Worm (Caenorhabditis elegans): ENCODE measurements around the gene F56C9.10.
A peak's percentile ranks its signal among the peaks of the same experiment; 100 is the strongest.

The F56C9.10 gene

ce11 chrIII:7323331-7323730 is 11.8 kb downstream of the F56C9.10 start:
- TF ChIP-seq B0336.3 (GFP tag; IDR thresholded peaks at IDR 0.05) (no peak), nhr-80 (tag; optimal IDR thresholded peaks at IDR 0.05) (peak; percentile 24)

- TF ChIP-seq pha-4 (tag; optimal IDR thresholded peaks at IDR 0.05) (peak; percentile 7), Y95B8A.8 (GFP tag; IDR thresholded peaks at IDR 0.05) (no peak)
These were observed 13.1 kb downstream of the F56C9.10 start for ce11 chrIII:7322018-7322417.

- TF ChIP-seq nhr-80 (tag; optimal IDR thresholded peaks at IDR 0.05) (peak; percentile 30), snpc-3.4 (tag; optimal IDR thresholded peaks at IDR 0.05) (no peak)
These were observed 15.7 kb downstream of the F56C9.10 start, which contains the start of gene F56C9.8 for ce11 chrIII:7319390-7319789. F56C9.8 (minus strand) TSS chrIII:7319509.

ce11 chrIII:7317354-7317753 is 17.8 kb downstream of the F56C9.10 start:
- TF ChIP-seq cebp-1 (GFP tag; IDR thresholded peaks at IDR 0.05) (no peak), cebp-1 (tag; optimal IDR thresholded peaks at IDR 0.05) (no peak), nhr-80 (tag; optimal IDR thresholded peaks at IDR 0.05) (peak; percentile 63)

ce11 chrIII:7314927-7315547 is 20.1 kb downstream of the F56C9.10 start, which contains the start of gene nspg-6:
nspg-6 (minus strand) TSS chrIII:7314977.
- TF ChIP-seq nfyb-1 (GFP tag; IDR thresholded peaks at IDR 0.05) (no peak), D2030.7 (GFP tag; IDR thresholded peaks at IDR 0.05) (no peak), ztf-28 (GFP tag; IDR thresholded peaks at IDR 0.05) (no peak), zim-3 (tag; optimal IDR thresholded peaks at IDR 0.05) (no peak), let-607 (tag; optimal IDR thresholded peaks at IDR 0.05) (no peak), B0019.2 (GFP tag; conservative IDR thresholded peaks at IDR 0.05) (no peak), nhr-80 (tag; optimal IDR thresholded peaks at IDR 0.05) (peak; percentile 75)

- TF ChIP-seq attf-6 (GFP tag; IDR thresholded peaks at IDR 0.05): no peak
- TF ChIP-seq lin-26 (GFP tag; IDR thresholded peaks at IDR 0.05): no peak
- no peak for TF ChIP-seq bed-2 (GFP tag; IDR thresholded peaks at IDR 0.05)
- no peak for TF ChIP-seq lsy-27 (tag; optimal IDR thresholded peaks at IDR 0.05; ENCODE audit: borderline replicate concordance, insufficient read depth)
- no peak for TF ChIP-seq akir-1 (GFP tag; optimal IDR thresholded peaks at IDR 0.05)
- TF ChIP-seq let-526 (GFP tag; IDR thresholded peaks at IDR 0.05): no peak
- no peak for TF ChIP-seq hmg-1.2 (GFP tag; IDR thresholded peaks at IDR 0.05)
These were observed 20.6 kb downstream of the F56C9.10 start for ce11 chrIII:7314473-7314872.

ce11 chrIII:7310662-7311340 is 24.3 kb downstream of the F56C9.10 start, which contains the start of the genes F56C9.6 and F56C9.3:
F56C9.6 (minus strand) TSS chrIII:7310773.
F56C9.3 (plus strand) TSS chrIII:7311290.
- TF ChIP-seq hsf-1 (GFP tag; IDR thresholded peaks at IDR 0.05): 0 out of 2 replicates have a peak, but pooled peaks have one; percentile 19
- 0 out of 2 replicates have a peak, but pooled peaks have one; percentile 4 for TF ChIP-seq dox-1 (GFP tag; IDR thresholded peaks at IDR 0.05)
- peak; percentile 12; the same call in 1 of the 2 replicates for TF ChIP-seq hmg-1.2 (GFP tag; IDR thresholded peaks at IDR 0.05)
- TF ChIP-seq F33H1.4 (GFP tag; IDR thresholded peaks at IDR 0.05): peak; percentile 95
- peak; percentile 70 for TF ChIP-seq dpl-1 (GFP tag; optimal IDR thresholded peaks at IDR 0.05)
- TF ChIP-seq snpc-3.4 (tag; optimal IDR thresholded peaks at IDR 0.05): peak; percentile 49
- peak; percentile 91 for TF ChIP-seq lsl-1 (GFP tag; optimal IDR thresholded peaks at IDR 0.05)
- no peak for TF ChIP-seq snpc-4 (GFP tag; optimal IDR thresholded peaks at IDR 0.05)
- TF ChIP-seq snpc-4 (tag; optimal IDR thresholded peaks at IDR 0.05): peak in 1 of 4 experiments; percentile 12
- 0 out of 2 replicates have a peak, but pooled peaks have one; percentile 40 for TF ChIP-seq ekl-4 (GFP tag; IDR thresholded peaks at IDR 0.05)
- peak; percentile 16 for TF ChIP-seq tbp1 (GFP tag; optimal IDR thresholded peaks at IDR 0.05)
- no peak for TF ChIP-seq K11D2.4 (GFP tag; IDR thresholded peaks at IDR 0.05)
- TF ChIP-seq efl-1 (GFP tag; optimal IDR thresholded peaks at IDR 0.05): peak; percentile 95
- no peak for TF ChIP-seq egrh-3 (GFP tag; IDR thresholded peaks at IDR 0.05)
- TF ChIP-seq ceh-91 (GFP tag; IDR thresholded peaks at IDR 0.05): peak; percentile 81
- peak; percentile 74 for TF ChIP-seq xnd-1 (tag; optimal IDR thresholded peaks at IDR 0.05)
- TF ChIP-seq ZK185.1 (tag; optimal IDR thresholded peaks at IDR 0.05; ENCODE audit: poor library complexity, severe bottlenecking): no peak
- peak; percentile 50 for TF ChIP-seq lin-54 (GFP tag; optimal IDR thresholded peaks at IDR 0.05)

Data from whole organism, young adult.